Worm (Caenorhabditis elegans) whole organism, midembryonic: ENCODE data around the gene Y47D7A.9.

Experiments
- T22C8.4 ChIP-seq: fragments of 200-800 bp; sonication (Bioruptor generic); IDR thresholded peaks from 2 replicates; pipeline ENCODE4 v1.3.6; 2022; ENCODE audit warnings: missing genetic modification characterization, missing compliant biosample characterization
- cog-1 ChIP-seq: sonication (generic microtip); optimal IDR thresholded peaks from 2 replicates; lab custom pipeline; 2016; ENCODE audit warnings: missing genetic modification characterization, missing compliant biosample characterization
- flt-1 ChIP-seq: fragments of 200-800 bp; sonication (Bioruptor generic); IDR thresholded peaks from 2 replicates; pipeline ENCODE4 v1.3.6; 2022; ENCODE audit warnings: missing genetic modification characterization, missing compliant biosample characterization
- klf-2 ChIP-seq: fragments of 200-800 bp; sonication (Bioruptor generic); conservative IDR thresholded peaks from 2 replicates; pipeline ENCODE4 v1.3.6; 2022; ENCODE audit warnings: missing genetic modification reagents, missing genetic modification characterization, missing compliant biosample characterization
- med-1 ChIP-seq: sonication (generic microtip); optimal IDR thresholded peaks from 2 replicates; lab custom pipeline; 2017; ENCODE audit warnings: missing genetic modification characterization, mild to moderate bottlenecking, missing compliant biosample characterization, antibody characterized with exemption, missing genetic modification reagents; ENCODE audit not compliant: insufficient read depth
- ref-1 ChIP-seq: fragments of 200-800 bp; sonication (Bioruptor generic); conservative IDR thresholded peaks from 2 replicates; pipeline ENCODE4 v1.3.6; 2022; ENCODE audit warnings: missing genetic modification reagents, missing genetic modification characterization, missing compliant biosample characterization
- tab-1 ChIP-seq: fragments of 200-800 bp; sonication (Bioruptor generic); IDR thresholded peaks from 2 replicates; pipeline ENCODE4 v1.3.6; 2022; ENCODE audit warnings: missing genetic modification characterization, missing compliant biosample characterization
- ztf-23 ChIP-seq: fragments of 200-800 bp; sonication (Bioruptor generic); IDR thresholded peaks from 2 replicates; pipeline ENCODE4 v1.3.6; 2022; ENCODE audit warnings: missing genetic modification reagents, missing genetic modification characterization, missing compliant biosample characterization
- ztf-29 ChIP-seq: fragments of 200-800 bp; sonication (Bioruptor generic); IDR thresholded peaks from 2 replicates; pipeline ENCODE4 v1.3.6; 2022; ENCODE audit warnings: missing genetic modification reagents, missing genetic modification characterization, missing compliant biosample characterization

Gene Y47D7A.9

DNA sequence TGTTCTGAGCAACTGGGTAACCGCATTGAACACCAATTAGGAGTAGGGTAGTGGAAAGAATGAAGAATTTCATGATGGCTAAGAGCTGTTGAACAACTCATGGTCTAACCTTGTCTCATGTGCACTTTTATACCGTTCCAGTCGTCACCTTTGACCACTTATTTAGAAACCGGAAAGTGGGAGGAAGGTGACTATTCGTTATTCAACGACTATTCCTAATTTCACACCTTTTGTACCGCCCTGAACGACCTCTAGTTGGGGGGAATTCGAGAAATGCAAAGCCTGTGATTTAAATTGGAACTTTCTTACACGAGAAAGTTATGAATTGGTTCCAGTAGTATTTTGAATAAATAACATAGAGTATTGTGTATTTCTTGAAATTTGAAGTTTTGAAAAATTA, 5.8 kb upstream of the Y47D7A.9 start, which contains the start of gene Y47D7A.12:
TSS of gene Y47D7A.12 (minus strand) at position 101 of the 400 bp plus-strand sequence.
- TF ChIP-seq tab-1 (GFP tag; lab: Robert Waterston, UW) = no peak
- no peak for TF ChIP-seq ztf-29 (GFP tag; lab: Robert Waterston, UW)
- TF ChIP-seq cog-1 = no peak
- no peak for TF ChIP-seq ztf-23 (GFP tag; lab: Robert Waterston, UW)
- no peak for TF ChIP-seq flt-1 (GFP tag; lab: Robert Waterston, UW)
- no peak for TF ChIP-seq klf-2 (GFP tag; lab: Robert Waterston, UW)
- no peak for TF ChIP-seq ref-1
- no peak for TF ChIP-seq T22C8.4 (GFP tag; lab: Robert Waterston, UW)
- TF ChIP-seq med-1 = no peak

DNA sequence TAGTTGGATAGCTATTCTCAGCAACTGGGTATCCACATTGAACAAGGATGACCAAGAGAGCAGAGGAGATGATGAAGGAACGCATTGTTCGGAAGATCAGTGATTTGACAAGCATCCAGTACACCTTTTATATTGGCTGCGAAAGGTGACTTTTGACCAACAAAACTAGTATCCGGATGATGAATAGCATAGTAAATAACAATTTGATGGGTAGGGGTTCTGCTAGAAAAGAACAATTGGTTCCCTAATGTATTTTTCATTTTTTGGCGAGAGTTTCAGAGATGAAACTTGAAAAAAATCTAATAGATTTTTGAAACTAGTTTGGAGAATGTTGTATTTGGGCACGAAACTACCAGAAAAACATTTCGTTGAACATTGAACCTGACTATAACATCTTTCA, 4.4 kb upstream of the Y47D7A.9 start, which contains the start of gene Y47D7A.11:
TSS of gene Y47D7A.11 (minus strand) at position 101 of the 400 bp plus-strand sequence.
- no peak for TF ChIP-seq ztf-23 (GFP tag; lab: Robert Waterston, UW)
- TF ChIP-seq tab-1 (GFP tag; lab: Robert Waterston, UW) = no peak
- TF ChIP-seq ztf-29 (GFP tag; lab: Robert Waterston, UW) = no peak
- TF ChIP-seq med-1 = no peak
- TF ChIP-seq ref-1 = no peak
- no peak for TF ChIP-seq cog-1
- TF ChIP-seq T22C8.4 (GFP tag; lab: Robert Waterston, UW) = no peak
- no peak for TF ChIP-seq klf-2 (GFP tag; lab: Robert Waterston, UW)
- TF ChIP-seq flt-1 (GFP tag; lab: Robert Waterston, UW) = no peak

DNA sequence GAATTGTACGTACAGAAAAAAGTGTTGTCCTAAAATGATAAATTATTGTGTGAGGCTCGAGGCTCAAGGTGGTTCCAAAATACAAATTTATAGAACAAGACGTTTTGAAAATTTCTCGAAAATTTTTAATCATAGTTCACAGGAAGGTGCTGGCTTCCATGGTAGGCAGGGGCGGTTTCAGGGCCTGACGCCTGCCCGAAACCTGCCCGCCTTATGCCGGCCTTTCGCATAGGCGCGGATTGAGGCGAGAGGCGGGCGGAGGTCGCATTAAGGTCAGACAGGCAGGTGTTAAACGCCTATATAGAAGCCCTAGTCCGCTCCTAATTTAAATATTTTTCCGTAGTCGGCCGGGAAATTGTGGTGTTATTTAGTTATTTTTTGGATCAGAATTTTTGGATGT, 673 bp downstream of the Y47D7A.9 start:
- TF ChIP-seq T22C8.4 (GFP tag; lab: Robert Waterston, UW) = no peak
- no peak for TF ChIP-seq klf-2 (GFP tag; lab: Robert Waterston, UW)
- TF ChIP-seq ztf-23 (GFP tag; lab: Robert Waterston, UW) = no peak
- TF ChIP-seq tab-1 (GFP tag; lab: Robert Waterston, UW) = no peak
- TF ChIP-seq cog-1 = no peak
- TF ChIP-seq ref-1 = no peak
- no peak for TF ChIP-seq med-1
- no peak for TF ChIP-seq flt-1 (GFP tag; lab: Robert Waterston, UW)
- TF ChIP-seq ztf-29 (GFP tag; lab: Robert Waterston, UW) = no peak

DNA sequence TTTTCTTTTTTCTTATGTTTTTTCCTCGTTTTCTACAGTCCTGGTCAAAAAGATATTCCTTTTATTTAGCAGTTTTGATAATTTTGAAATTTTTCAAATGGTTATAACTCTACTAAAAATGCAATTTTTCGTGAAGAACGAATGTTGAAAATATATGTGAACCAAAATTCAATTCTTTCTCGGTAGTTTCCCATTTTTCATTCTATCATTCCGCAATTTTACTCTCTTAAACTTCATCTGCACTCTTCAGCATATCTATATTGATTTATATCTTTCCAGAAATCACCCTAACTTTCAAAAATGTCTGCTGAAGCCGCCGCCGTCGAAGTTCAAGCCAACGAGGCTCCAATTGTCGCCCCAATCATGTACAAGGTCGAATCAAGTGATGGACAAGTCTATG, 1.6 kb downstream of the Y47D7A.9 start, which contains the start of gene skr-7:
TSS of gene skr-7 (plus strand) at position 301 of the 400 bp plus-strand sequence.
- TF ChIP-seq ztf-29 (GFP tag; lab: Robert Waterston, UW) (no peak), T22C8.4 (GFP tag; lab: Robert Waterston, UW) (no peak), cog-1 (no peak), ztf-23 (GFP tag; lab: Robert Waterston, UW) (no peak), med-1 (no peak), flt-1 (GFP tag; lab: Robert Waterston, UW) (no peak), ref-1 (no peak), klf-2 (GFP tag; lab: Robert Waterston, UW) (no peak), tab-1 (GFP tag; lab: Robert Waterston, UW) (no peak)

DNA sequence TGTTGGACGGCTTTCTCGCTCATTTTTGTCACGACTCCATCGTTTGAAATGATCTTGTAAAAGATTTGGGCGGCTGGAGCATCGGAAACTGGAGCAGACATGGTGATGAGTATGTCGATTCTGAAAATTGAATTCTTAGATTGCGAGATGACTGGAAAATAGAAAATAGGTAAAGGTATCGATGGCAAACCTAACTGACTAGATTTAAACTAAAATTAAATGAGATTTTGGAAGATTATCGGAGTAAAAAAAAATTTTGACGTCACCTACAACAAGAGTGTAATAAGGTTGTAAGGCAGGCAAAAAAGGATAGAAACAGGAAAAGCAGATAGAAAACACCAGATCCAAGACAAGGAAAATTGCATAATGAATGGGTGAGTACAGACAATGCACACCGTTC, 2.3 kb downstream of the Y47D7A.9 start, which contains the start of gene skr-14:
TSS of gene skr-14 (minus strand) at position 101 of the 400 bp plus-strand sequence.
- TF ChIP-seq med-1 = no peak
- no peak for TF ChIP-seq flt-1 (GFP tag; lab: Robert Waterston, UW)
- no peak for TF ChIP-seq ref-1
- no peak for TF ChIP-seq ztf-23 (GFP tag; lab: Robert Waterston, UW)
- no peak for TF ChIP-seq ztf-29 (GFP tag; lab: Robert Waterston, UW)
- no peak for TF ChIP-seq cog-1
- TF ChIP-seq tab-1 (GFP tag; lab: Robert Waterston, UW) = no peak
- no peak for TF ChIP-seq T22C8.4 (GFP tag; lab: Robert Waterston, UW)
- no peak for TF ChIP-seq klf-2 (GFP tag; lab: Robert Waterston, UW)

DNA sequence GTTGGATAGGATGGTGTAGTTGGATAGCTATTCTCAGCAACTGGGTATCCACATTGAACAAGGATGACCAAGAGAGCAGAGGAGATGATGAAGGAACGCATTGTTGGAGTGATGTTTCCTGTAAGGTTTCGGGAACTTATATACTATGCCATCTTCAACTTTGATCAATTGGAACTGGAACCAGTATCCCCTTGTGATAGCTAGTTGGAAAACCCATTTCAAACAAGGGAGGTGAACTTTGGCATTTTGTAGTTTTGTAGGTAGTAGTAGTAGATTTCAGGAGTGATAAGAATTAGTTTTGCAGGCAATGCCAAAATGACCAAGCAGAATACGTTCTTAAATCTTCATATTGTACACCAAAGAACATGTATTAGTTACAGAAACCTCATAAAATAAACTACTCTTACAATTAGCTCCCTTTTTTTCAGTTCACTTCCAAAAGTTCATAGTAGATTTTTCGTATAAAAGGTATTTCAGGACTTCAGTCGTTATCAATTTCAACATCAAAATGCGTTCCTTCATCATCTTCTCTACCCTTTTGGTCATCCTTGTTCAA, 3.9 kb downstream of the Y47D7A.9 start, which contains the start of the genes Y47D7A.7 and Y47D7A.2:
TSS of gene Y47D7A.7 (minus strand) at position 101 of the 556 bp plus-strand sequence.
TSS of gene Y47D7A.2 (plus strand) at position 506 of the 556 bp plus-strand sequence.
- TF ChIP-seq ztf-29 (GFP tag; lab: Robert Waterston, UW) = no peak

DNA sequence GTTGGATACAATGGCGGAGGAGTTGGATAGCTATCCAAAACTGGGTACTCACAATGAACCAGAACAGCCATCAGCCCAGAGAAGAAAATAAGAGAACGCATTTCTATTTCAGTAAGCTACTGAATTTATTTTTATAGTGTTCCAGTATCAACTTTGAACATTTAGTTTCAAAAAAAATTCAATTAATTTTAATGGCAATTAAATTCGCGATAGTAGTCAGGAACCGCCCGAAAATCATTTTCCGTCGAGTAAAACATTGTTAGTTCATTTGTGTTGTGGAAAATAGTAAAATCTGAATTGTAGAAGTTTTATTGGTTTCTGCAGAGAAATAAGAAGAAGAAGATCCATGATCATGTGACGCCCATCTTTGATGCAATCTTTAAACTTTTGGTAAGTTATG, 5.6 kb downstream of the Y47D7A.9 start, which contains the start of gene Y47D7A.6:
TSS of gene Y47D7A.6 (minus strand) at position 101 of the 400 bp plus-strand sequence.
- TF ChIP-seq med-1 = no peak
- TF ChIP-seq ztf-29 (GFP tag; lab: Robert Waterston, UW) = no peak
- TF ChIP-seq ztf-23 (GFP tag; lab: Robert Waterston, UW) = no peak
- no peak for TF ChIP-seq cog-1
- no peak for TF ChIP-seq ref-1

DNA sequence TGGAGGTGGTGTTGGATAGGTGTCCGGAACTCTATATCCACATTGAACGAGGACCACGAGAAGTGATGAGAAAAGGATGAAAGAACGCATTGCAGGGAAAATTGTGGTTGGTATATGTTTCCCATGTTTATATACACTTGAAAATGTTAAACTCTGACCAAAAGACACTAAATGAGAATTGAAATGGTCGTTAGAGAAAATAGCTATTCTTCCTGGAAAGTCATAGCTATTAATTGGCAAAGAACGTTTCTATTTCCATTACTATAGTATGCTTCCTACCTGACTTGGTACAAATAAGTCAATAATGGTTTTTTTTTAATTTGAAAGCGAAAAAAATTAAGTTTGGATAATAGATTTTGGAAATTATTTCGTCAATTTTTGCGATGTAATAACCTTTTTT, 7.0 kb downstream of the Y47D7A.9 start, which contains the start of gene Y47D7A.18:
TSS of gene Y47D7A.18 (minus strand) at position 101 of the 400 bp plus-strand sequence.
- TF ChIP-seq flt-1 (GFP tag; lab: Robert Waterston, UW) (no peak), tab-1 (GFP tag; lab: Robert Waterston, UW) (no peak), T22C8.4 (GFP tag; lab: Robert Waterston, UW) (no peak), klf-2 (GFP tag; lab: Robert Waterston, UW) (no peak), ztf-23 (GFP tag; lab: Robert Waterston, UW) (no peak)

DNA sequence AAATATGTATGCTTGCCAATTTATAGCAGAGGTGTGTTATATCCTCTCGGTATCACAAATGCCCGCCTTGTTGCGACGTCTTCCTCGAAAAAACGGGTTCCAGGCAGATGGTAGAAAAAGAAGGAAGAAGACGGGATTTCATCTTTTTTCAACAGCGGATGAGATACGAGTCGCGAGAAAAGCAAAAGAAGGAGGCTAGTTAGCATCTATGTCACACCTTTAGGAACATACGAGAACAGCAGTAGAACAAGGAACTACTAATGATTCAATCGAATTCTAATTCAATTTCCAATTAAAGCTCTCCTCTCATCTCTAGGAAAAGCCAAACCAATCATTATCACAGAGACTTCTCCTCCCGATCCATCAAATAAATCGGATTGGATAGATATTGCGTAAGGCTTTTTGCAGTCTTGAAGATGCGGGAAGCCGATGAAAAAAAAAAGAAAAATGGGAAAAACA, 9.1 kb downstream of the Y47D7A.9 start, which contains the start of gene grl-5:
TSS of gene grl-5 (minus strand) at position 51 of the 459 bp plus-strand sequence.
- no peak for TF ChIP-seq ztf-23 (GFP tag; lab: Robert Waterston, UW)
- TF ChIP-seq ref-1 = no peak
- no peak for TF ChIP-seq T22C8.4 (GFP tag; lab: Robert Waterston, UW)
- TF ChIP-seq cog-1 = no peak
- no peak for TF ChIP-seq klf-2 (GFP tag; lab: Robert Waterston, UW)
- TF ChIP-seq tab-1 (GFP tag; lab: Robert Waterston, UW) = no peak
- no peak for TF ChIP-seq flt-1 (GFP tag; lab: Robert Waterston, UW)
- no peak for TF ChIP-seq med-1

DNA sequence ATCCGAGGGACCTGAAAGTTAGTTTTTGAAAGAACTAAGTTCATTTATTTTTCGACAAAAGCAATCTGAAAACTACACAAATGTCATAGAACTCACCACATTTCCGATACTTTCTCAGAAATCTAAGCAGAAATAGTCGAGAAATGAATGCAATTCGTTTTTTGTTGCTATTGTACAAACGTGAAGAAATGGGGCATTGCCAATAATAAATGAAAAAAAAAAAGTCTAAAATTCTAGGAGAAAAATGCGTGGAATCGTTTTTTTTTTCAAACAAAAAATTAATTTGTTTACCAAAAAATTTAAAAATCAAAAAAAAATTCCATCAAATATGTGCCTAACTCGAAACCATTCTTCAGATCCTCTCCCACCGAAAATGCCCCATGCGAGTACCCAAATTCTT, 12.0 kb downstream of the Y47D7A.9 start, which contains the start of gene Y47D7A.17:
TSS of gene Y47D7A.17 (minus strand) at position 101 of the 400 bp plus-strand sequence.
- TF ChIP-seq cog-1 = no peak
